Worm (Caenorhabditis elegans): ENCODE results near the gene T25B2.4.

ce11 chrX:6187848-6188247 is 9.8 kb downstream of the T25B2.4 start, which contains the start of gene T13C5.10:
- TF ChIP-seq ces-1 (GFP tag; optimal IDR thresholded peaks at IDR 0.05) (no peak), mep-1 (tag; optimal IDR thresholded peaks at IDR 0.05) (no peak), drap-1 (GFP tag; optimal IDR thresholded peaks at IDR 0.05) (no peak), nhr-237 (tag; optimal IDR thresholded peaks at IDR 0.05) (no peak), unc-62 (GFP tag; optimal IDR thresholded peaks at IDR 0.05) (no peak)
